Worm (Caenorhabditis elegans) whole organism, early embryonic: ENCODE data around the gene ZK669.3.

Source experiments
- B0310.2 ChIP-seq: sonication (generic microtip); optimal IDR thresholded peaks from 2 replicates; lab custom pipeline; 2016; ENCODE audit warnings: mild to moderate bottlenecking, missing genetic modification characterization, missing compliant biosample characterization
- F13C5.2 ChIP-seq: sonication (generic microtip); optimal IDR thresholded peaks from 2 replicates; lab custom pipeline; 2017; ENCODE audit warnings: mild to moderate bottlenecking, missing genetic modification characterization, inconsistent platforms, missing compliant biosample characterization
- aly-1 ChIP-seq: sonication (generic microtip); optimal IDR thresholded peaks from 2 replicates; lab custom pipeline; 2016; ENCODE audit warnings: missing genetic modification characterization, missing compliant biosample characterization
- ama-1 ChIP-seq: fragments of 150-350 bp; optimal IDR thresholded peaks from 2 replicates; lab custom pipeline; 2014
- ceh-13 ChIP-seq: fragments of 200-800 bp; sonication (Bioruptor generic); optimal IDR thresholded peaks from 2 replicates; lab custom pipeline; 2018; ENCODE audit warnings: mild to moderate bottlenecking, missing genetic modification characterization, missing compliant biosample characterization
- ceh-36 ChIP-seq: sonication (generic microtip); optimal IDR thresholded peaks from 2 replicates; lab custom pipeline; 2016; ENCODE audit warnings: missing genetic modification characterization, inconsistent platforms, missing compliant biosample characterization
- ets-7 ChIP-seq: sonication (generic microtip); optimal IDR thresholded peaks from 2 replicates; lab custom pipeline; 2016; ENCODE audit warnings: missing genotype, missing genetic modification characterization, missing compliant biosample characterization
- flt-1 ChIP-seq: fragments of 200-800 bp; sonication (Bioruptor generic); IDR thresholded peaks from 2 replicates; pipeline ENCODE4 v1.3.6; 2022; ENCODE audit warnings: missing genetic modification characterization, missing compliant biosample characterization
- hmbx-1 ChIP-seq: sonication (generic microtip); optimal IDR thresholded peaks from 2 replicates; lab custom pipeline; 2016; ENCODE audit warnings: mild to moderate bottlenecking, missing genetic modification characterization, missing compliant biosample characterization
- hmg-4 ChIP-seq: fragments of 200-800 bp; sonication (Bioruptor generic); optimal IDR thresholded peaks from 2 replicates; lab custom pipeline; 2018; ENCODE audit warnings: mild to moderate bottlenecking, missing genetic modification characterization, missing compliant biosample characterization
- hnd-1 ChIP-seq: sonication (generic microtip); optimal IDR thresholded peaks from 2 replicates; lab custom pipeline; 2016; ENCODE audit warnings: missing genetic modification characterization, missing compliant biosample characterization
- pes-1 ChIP-seq: fragments of 200-800 bp; sonication (Bioruptor generic); IDR thresholded peaks from 2 replicates; pipeline ENCODE4 v1.3.6; 2022; ENCODE audit warnings: missing genetic modification reagents, missing genetic modification characterization, missing compliant biosample characterization
- scrt-1 ChIP-seq: fragments of 200-800 bp; sonication (Bioruptor generic); IDR thresholded peaks from 2 replicates; pipeline ENCODE4 v1.3.6; 2022; ENCODE audit warnings: missing genetic modification characterization, missing compliant biosample characterization
- sea-1 ChIP-seq: fragments of 200-800 bp; sonication (Bioruptor generic); conservative IDR thresholded peaks from 2 replicates; pipeline ENCODE4 v1.3.6; 2022; ENCODE audit warnings: missing genetic modification characterization, missing compliant biosample characterization
- tbx-11 ChIP-seq: fragments of 200-800 bp; sonication (Bioruptor generic); IDR thresholded peaks from 2 replicates; pipeline ENCODE4 v1.3.6; 2022; ENCODE audit warnings: missing genetic modification characterization, missing compliant biosample characterization
- tbx-37 ChIP-seq: fragments of 200-800 bp; sonication (Bioruptor generic); conservative IDR thresholded peaks from 2 replicates; pipeline ENCODE4 v1.3.6; 2022; ENCODE audit warnings: missing genetic modification reagents, missing genetic modification characterization, missing compliant biosample characterization
- tra-4 ChIP-seq: sonication (generic microtip); optimal IDR thresholded peaks from 2 replicates; lab custom pipeline; 2017; ENCODE audit warnings: missing genetic modification characterization, missing compliant biosample characterization

ZK669.3 gene

DNA sequence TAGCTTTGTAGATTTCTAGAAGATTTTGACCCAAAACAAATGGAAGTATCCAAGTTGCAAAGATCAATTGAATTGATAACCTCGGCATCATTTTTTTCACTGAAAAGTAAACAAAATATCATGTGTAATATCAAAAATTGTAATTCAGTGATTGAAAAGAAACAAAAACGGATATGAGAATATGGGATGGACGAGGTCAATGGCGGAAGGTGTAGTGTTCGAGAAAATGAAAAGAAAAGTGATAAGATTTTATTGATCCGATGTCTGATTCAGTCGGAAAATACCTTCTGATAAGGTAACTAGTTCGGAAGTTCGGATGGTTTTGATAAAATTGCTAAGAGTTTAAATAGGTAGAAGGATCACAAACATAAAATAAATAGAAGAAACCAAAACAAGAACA lies 2.9 kb upstream of the ZK669.3 start, which contains the start of gene ZK669.2:
TSS of gene ZK669.2 (minus strand) at position 101 of the 400 bp plus-strand sequence.
- TF ChIP-seq scrt-1 (GFP tag; lab: Robert Waterston, UW) (no peak), ets-7 (tag; lab: Kevin White, UChicago) (no peak), tbx-37 (GFP tag; lab: Robert Waterston, UW) (no peak)

DNA sequence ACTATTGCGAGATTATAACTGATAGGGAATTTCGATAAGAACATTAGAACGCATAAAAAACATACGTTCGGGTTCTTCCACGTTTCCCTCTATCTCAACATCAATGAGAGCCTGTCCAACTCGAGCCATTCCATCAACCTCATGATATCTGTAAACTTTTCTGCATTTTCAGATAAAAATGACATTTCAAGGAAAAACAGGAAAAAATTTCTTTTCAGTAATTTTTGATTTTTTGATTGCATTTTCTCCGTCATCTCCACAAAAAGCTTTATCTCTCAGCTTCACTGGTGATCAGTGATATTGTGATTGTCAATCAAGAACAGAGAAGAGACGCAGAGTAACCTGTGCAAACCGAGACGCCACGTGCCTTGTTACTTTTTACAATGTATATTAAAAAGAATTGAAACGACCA lies 3.4 kb downstream of the ZK669.3 start:
- TF ChIP-seq sea-1 (GFP tag; lab: Robert Waterston, UW) (no peak), ama-1 (lab: Kevin White, UChicago) (no peak), hmg-4 (GFP tag; lab: Kevin White, UChicago) (no peak), ets-7 (tag; lab: Kevin White, UChicago) (no peak), tbx-37 (GFP tag; lab: Robert Waterston, UW) (no peak), ceh-13 (GFP tag; lab: Kevin White, UChicago) (no peak), pes-1 (GFP tag; lab: Robert Waterston, UW) (no peak), flt-1 (GFP tag; lab: Robert Waterston, UW) (no peak), tra-4 (tag; lab: Kevin White, UChicago) (no peak)

DNA sequence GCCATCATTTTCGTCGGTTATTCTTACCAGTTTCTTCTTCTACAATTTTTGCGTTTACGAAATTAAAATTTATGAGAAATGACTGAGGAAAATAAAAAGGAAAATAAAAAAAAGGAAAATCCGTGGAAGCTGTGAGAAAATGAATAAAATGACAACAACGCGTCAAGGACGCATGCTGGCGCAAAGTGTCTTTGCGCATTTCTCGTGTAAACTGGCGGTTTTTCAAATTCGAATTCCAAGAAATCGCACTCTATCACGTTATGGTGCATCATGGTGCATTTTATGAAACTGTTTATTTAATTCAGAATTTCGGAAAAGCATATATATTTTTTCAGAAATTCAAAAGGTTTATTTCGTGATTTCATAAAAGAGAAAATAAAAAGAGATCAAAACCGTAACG lies 4.2 kb downstream of the ZK669.3 start, which contains the start of gene dbt-1:
TSS of gene dbt-1 (minus strand) at position 39 of the 400 bp plus-strand sequence.
- TF ChIP-seq B0310.2 (tag; lab: Kevin White, UChicago) (no peak), F13C5.2 (tag; lab: Kevin White, UChicago) (peak; percentile 3), pes-1 (GFP tag; lab: Robert Waterston, UW) (no peak), hmg-4 (GFP tag; lab: Kevin White, UChicago) (no peak), tbx-37 (GFP tag; lab: Robert Waterston, UW) (no peak)

DNA sequence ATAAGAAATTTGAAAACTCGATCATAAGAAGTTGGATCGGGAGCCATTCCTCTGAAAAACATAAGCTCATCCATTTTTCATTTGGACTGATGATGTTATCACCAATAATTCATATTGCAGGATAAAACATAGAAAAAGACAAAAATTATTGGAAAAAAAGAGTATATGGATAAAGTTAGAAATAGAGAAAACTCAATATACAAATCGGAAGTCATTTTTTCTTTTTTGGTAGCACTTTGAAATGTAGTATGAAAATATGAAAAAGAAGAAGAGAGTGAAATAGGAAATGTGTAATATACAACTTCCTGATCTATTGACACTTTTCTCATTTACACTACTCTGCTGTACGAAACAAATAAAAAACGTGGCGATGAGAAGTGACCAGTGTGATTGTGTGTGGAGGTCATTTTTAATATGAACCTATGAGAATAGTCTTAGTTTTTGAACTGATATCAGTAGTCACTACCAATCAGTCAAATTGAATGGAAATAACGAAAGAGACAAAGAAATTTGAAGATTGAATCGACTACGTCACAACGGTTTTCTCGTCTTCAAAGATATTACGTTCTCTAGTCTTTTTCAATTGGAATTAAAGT lies 6.0 kb downstream of the ZK669.3 start, which contains the start of gene ZK669.5:
TSS of gene ZK669.5 (minus strand) at position 51 of the 596 bp plus-strand sequence.
- TF ChIP-seq tbx-37 (GFP tag; lab: Robert Waterston, UW) (no peak), ets-7 (tag; lab: Kevin White, UChicago) (no peak), flt-1 (GFP tag; lab: Robert Waterston, UW) (no peak), aly-1 (no peak), ceh-13 (GFP tag; lab: Kevin White, UChicago) (no peak), hnd-1 (tag; lab: Kevin White, UChicago) (no peak), scrt-1 (GFP tag; lab: Robert Waterston, UW) (no peak), F13C5.2 (tag; lab: Kevin White, UChicago) (no peak), hmbx-1 (tag; lab: Kevin White, UChicago) (no peak), tra-4 (tag; lab: Kevin White, UChicago) (no peak), ceh-36 (tag; lab: Kevin White, UChicago) (no peak), sea-1 (GFP tag; lab: Robert Waterston, UW) (no peak), pes-1 (GFP tag; lab: Robert Waterston, UW) (no peak), ama-1 (lab: Kevin White, UChicago) (no peak), hmg-4 (GFP tag; lab: Kevin White, UChicago) (no peak), B0310.2 (tag; lab: Kevin White, UChicago) (no peak), tbx-11 (GFP tag; lab: Robert Waterston, UW) (no peak)

DNA sequence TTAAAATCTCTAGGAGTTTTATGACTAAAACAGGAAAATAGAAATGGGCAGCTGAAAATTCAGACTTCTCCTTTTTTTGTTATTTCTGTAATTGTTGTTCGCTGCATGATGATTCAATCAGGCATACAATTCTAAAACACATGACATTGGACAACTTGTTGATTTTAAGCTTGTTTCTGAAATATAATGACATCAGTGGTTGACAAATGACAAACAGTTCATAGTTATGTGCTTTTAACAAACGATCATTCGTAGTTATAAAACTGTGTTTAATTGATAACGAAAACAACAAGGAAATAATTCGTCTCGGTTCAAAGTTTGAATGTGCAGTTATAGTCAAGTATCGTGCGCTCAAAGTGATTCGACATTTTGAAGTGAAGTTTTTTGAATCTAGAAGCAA lies 7.3 kb downstream of the ZK669.3 start:
- TF ChIP-seq hnd-1 (tag; lab: Kevin White, UChicago) (no peak), ceh-36 (tag; lab: Kevin White, UChicago) (no peak), sea-1 (GFP tag; lab: Robert Waterston, UW) (no peak), ama-1 (lab: Kevin White, UChicago) (no peak), scrt-1 (GFP tag; lab: Robert Waterston, UW) (no peak), flt-1 (GFP tag; lab: Robert Waterston, UW) (no peak), tbx-11 (GFP tag; lab: Robert Waterston, UW) (no peak), ets-7 (tag; lab: Kevin White, UChicago) (no peak), hmbx-1 (tag; lab: Kevin White, UChicago) (no peak)

DNA sequence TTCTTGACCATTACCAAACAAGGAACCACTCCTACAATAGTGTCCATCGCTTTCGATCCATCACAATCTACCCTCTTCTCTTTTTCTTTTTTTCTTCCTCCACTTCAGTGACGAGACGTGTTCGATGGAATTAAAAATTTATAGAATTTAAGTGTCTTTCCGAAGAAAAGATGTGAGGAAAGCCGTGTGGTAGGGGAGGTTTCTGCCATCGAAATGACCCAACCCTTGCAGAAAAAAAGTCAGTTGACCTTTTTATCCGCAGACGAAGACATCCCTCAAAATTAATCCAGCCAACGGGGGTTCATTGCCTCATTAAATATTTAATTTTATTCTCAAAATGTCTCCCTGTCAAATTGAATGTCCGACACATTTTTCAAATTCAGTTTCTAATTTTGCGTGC lies 14.6 kb downstream of the ZK669.3 start:
- TF ChIP-seq tbx-11 (GFP tag; lab: Robert Waterston, UW), result no peak
- TF ChIP-seq hmbx-1 (tag; lab: Kevin White, UChicago), result no peak
- TF ChIP-seq flt-1 (GFP tag; lab: Robert Waterston, UW), result no peak
- no peak for TF ChIP-seq hmg-4 (GFP tag; lab: Kevin White, UChicago)
- no peak for TF ChIP-seq ets-7 (tag; lab: Kevin White, UChicago)
- TF ChIP-seq tbx-37 (GFP tag; lab: Robert Waterston, UW), result no peak
- no peak for TF ChIP-seq ceh-36 (tag; lab: Kevin White, UChicago)
- TF ChIP-seq ama-1 (lab: Kevin White, UChicago), result no peak
- TF ChIP-seq aly-1, result no peak

DNA sequence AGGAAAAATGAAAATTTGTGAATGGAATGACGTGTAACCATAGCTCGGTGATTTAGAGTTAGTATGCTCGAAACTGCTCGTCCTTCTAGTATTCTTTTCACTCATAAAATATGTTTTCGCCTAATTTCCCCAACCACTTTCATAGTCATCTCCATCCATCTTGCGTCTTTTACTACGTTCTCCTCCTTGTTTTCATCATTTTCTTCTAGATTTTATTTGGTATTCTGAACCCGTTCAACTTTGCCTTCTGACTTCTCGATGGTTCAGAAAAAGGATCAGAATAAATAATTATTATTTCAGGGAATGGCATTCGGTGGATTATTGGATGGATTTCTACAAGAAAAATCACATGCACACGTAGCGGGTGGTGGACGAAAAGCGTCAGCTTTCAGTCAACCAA lies 17.6 kb downstream of the ZK669.3 start, which contains the start of gene C04H4.1:
TSS of gene C04H4.1 (plus strand) at position 301 of the 400 bp plus-strand sequence.
- no peak for TF ChIP-seq B0310.2 (tag; lab: Kevin White, UChicago)
- no peak for TF ChIP-seq sea-1 (GFP tag; lab: Robert Waterston, UW)
- no peak for TF ChIP-seq ceh-13 (GFP tag; lab: Kevin White, UChicago)
- no peak for TF ChIP-seq hmg-4 (GFP tag; lab: Kevin White, UChicago)
- TF ChIP-seq tbx-11 (GFP tag; lab: Robert Waterston, UW), result no peak
- TF ChIP-seq F13C5.2 (tag; lab: Kevin White, UChicago), result no peak
- no peak for TF ChIP-seq tbx-37 (GFP tag; lab: Robert Waterston, UW)
- TF ChIP-seq scrt-1 (GFP tag; lab: Robert Waterston, UW), result no peak
- TF ChIP-seq tra-4 (tag; lab: Kevin White, UChicago), result no peak
- TF ChIP-seq flt-1 (GFP tag; lab: Robert Waterston, UW), result no peak
- no peak for TF ChIP-seq ceh-36 (tag; lab: Kevin White, UChicago)
- no peak for TF ChIP-seq hnd-1 (tag; lab: Kevin White, UChicago)
- no peak for TF ChIP-seq pes-1 (GFP tag; lab: Robert Waterston, UW)
- TF ChIP-seq aly-1, result no peak
- TF ChIP-seq ets-7 (tag; lab: Kevin White, UChicago), result no peak
- no peak for TF ChIP-seq hmbx-1 (tag; lab: Kevin White, UChicago)
- no peak for TF ChIP-seq ama-1 (lab: Kevin White, UChicago)
